Worm (Caenorhabditis elegans): ENCODE results near the gene magu-1.

Gene magu-1

DNA sequence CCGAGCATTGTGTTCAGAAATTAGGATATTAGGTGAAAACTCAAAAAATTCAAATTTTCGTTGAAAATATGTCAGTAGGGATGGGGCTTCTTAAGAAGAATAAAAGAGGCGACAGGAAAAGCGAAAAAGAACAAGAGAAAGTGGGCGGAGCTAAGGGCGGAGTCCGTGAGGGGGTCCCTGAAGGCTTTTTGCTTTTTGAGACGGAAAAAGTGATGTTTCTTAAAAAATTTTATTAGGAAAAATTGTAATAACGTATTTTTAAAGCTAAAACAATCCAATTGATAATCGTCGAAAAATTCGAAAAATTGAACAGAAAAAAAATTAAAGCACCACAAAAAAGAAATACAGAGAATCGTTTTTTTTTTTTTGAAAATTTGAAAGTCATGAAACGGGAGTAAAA lies 7.8 kb downstream of the magu-1 start, which contains the start of gene Y55B1BR.6:
Gene Y55B1BR.6 (minus strand): TSS at position 101 of the 400 bp plus-strand sequence.
- TF ChIP-seq nhr-20 (tag; optimal IDR thresholded peaks at IDR 0.05) (no peak), zag-1 (tag; optimal IDR thresholded peaks at IDR 0.05) (no peak), nhr-28 (tag; optimal IDR thresholded peaks at IDR 0.05) (no peak), dpl-1 (GFP tag; optimal IDR thresholded peaks at IDR 0.05) (no peak)

DNA sequence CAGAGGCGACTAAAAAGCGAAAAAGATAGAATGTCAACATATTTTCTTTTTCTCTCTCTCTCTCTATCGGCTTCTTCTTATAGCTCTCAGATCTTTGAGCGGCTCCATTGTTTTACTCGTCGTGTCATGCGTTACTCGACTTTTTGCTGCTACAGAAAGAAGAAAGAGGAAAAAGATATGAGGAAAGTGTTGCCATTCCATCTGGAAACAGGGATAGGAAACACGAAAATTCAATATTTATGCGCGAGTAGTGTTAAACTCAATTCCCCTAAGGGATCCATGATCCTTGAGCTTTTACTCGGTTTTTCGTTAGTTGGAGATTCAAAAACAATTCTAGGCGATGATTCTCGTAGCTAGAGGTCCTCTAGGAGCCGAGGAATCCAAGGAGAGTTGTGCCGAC lies 15.7 kb downstream of the magu-1 start:
- TF ChIP-seq irx-1 (tag; optimal IDR thresholded peaks at IDR 0.05): no peak
- no peak for TF ChIP-seq rnt-1 (tag; optimal IDR thresholded peaks at IDR 0.05)
- peak; percentile 56 for TF ChIP-seq lin-14 (GFP tag; optimal IDR thresholded peaks at IDR 0.05)
- TF ChIP-seq fkh-10 (GFP tag; optimal IDR thresholded peaks at IDR 0.05): peak; percentile 82

DNA sequence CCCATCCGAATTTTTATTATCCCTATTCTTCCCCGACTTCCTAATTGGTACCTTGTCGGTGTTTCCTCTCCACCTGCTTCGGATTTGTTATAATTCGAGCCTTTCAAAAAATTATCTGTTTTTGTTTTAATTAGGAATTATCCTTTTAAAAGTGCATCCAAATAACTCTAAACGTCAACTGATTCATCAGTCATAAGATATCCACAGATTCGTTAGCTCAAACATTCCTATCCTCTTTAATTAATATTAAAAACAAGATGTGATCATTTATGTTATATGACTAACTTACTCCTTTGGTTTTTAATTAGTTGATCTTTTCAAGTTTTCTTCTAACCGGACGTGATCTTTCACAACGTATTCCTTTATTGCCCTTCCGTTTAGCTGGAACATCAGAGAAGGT lies 24.6 kb downstream of the magu-1 start:
- TF ChIP-seq ceh-8 (GFP tag; optimal IDR thresholded peaks at IDR 0.05): peak; percentile 91
- TF ChIP-seq dsc-1 (tag; optimal IDR thresholded peaks at IDR 0.05): no peak
- no peak for TF ChIP-seq nhr-90 (tag; optimal IDR thresholded peaks at IDR 0.05; ENCODE audit: poor library complexity)

DNA sequence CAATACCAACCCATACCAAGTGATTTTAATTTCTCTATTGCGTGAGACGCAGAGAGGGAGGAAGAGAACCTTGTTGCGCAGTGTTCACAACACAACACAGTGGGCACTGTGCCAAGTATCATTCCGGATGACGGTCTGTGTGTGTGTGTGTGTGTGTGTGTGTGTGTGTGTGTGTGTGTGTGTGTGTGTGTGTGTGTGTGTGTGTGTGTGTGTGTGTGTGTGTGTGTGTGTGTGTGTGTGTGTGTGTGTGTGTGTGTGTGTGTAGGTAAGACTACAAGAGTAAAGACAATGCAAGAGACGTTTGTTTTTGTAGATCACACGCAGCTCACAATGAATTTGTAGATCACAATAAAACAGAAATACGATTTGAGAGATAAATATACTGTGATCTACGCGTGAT lies 26.0 kb downstream of the magu-1 start:
- TF ChIP-seq alr-1 (tag; optimal IDR thresholded peaks at IDR 0.05; ENCODE audit: borderline replicate concordance): peak; percentile 83

DNA sequence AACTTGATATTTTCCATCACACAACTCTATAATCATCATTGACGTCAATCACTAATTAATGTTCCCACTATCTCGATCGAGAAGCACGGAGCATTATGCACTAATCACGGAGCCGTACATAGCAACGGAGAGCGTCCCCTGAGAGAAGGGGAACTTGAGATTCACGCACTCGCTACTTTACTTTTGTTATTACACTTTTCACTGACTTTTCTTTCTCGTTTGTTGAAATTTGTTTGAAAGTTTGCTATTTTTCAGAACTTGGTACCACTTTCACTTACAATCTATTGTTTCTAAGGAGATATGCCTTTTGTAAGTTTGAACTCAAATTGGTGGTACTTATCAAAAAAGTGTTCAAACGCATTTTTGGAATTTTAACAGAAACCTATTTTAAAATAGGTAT lies 27.4 kb downstream of the magu-1 start, which contains the start of gene Y55B1BR.8:
Gene Y55B1BR.8 (plus strand): TSS at position 301 of the 400 bp plus-strand sequence.
- TF ChIP-seq ceh-8 (GFP tag; optimal IDR thresholded peaks at IDR 0.05): peak; percentile 52
- TF ChIP-seq nhr-84 (tag; optimal IDR thresholded peaks at IDR 0.05): no peak
- TF ChIP-seq fkh-8 (tag; optimal IDR thresholded peaks at IDR 0.05): peak; percentile 25

DNA sequence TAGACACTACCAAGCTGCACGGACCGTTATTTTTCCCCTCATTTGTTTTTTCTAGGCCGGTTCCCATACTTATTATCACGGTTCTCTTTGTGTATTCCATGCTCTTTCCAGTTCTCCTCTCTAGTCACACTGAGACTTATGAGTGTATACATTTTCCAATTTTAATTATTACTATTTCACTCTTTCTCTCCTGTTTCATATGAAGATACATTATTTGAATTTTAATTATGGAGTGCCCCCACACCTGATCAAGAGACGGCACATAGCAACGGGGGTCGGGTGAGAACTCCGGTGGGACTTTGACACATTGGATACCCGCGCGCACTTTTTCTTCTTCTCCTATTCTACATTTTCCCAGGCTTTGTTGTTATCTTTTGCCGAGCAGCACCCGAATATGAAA lies 31.6 kb downstream of the magu-1 start, which contains the start of gene affl-1:
Gene affl-1 (plus strand): TSS at position 301 of the 400 bp plus-strand sequence.
- TF ChIP-seq nhr-28 (tag; optimal IDR thresholded peaks at IDR 0.05): no peak
- TF ChIP-seq unc-62 (GFP tag; optimal IDR thresholded peaks at IDR 0.05): no peak
- TF ChIP-seq blmp-1 (tag; optimal IDR thresholded peaks at IDR 0.05): no peak
- no peak for TF ChIP-seq egl-13 (tag; optimal IDR thresholded peaks at IDR 0.05)
- no peak for TF ChIP-seq efl-1 (optimal IDR thresholded peaks at IDR 0.05)
- peak in 1 of 2 experiments; percentile 60 for TF ChIP-seq efl-1 (GFP tag; optimal IDR thresholded peaks at IDR 0.05 in 1 of 2)

DNA sequence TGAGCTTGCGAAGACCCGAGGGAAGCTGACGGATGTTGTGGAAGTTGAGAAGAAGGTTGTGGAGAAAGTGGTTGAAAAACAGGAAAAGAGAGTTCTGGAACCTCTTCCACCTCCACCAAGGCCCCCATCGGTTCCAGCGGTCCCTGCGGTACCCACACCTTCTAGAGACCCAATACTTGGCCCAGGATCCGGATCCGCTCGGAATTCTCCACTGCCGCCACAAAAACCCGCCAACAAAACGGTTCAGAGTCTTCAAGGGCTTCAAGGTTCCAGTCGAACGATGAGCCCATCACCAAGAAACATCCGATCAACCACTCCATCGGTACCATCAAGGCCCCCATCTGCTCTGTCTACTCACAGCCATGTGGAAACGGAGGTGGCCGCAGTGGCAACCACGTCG lies 34.5 kb downstream of the magu-1 start:
- no peak for TF ChIP-seq nhr-20 (tag; optimal IDR thresholded peaks at IDR 0.05)

DNA sequence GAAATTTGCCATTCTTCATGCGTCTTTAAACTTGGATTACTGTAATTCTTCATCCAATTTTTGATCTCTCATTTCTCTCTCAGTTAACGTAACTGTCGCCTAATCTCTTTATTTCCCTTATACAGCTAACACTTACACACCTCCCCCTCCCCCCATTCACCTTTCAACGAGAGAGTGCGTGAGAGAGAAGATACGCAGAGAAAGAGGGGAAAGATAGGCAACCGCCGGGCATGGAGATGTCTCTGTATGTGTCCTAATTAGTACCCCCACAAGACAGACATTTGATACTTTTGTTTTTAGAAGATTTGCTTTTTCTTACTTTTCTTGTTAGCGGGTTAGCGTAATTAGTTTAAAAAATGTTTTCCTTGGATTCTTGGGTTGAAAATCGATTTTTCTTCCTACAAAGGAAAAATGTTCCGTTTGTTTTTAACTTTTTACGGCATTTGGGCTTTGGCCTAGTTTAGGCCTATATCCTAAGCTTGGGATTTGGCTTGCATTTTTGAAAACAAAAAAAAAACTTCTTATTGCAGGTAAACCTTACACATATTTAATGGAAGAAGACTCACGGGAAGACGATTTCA lies 37.1 kb downstream of the magu-1 start, which contains the start of gene affl-2:
Gene affl-2 (plus strand): TSS at position 531 of the 581 bp plus-strand sequence.
- TF ChIP-seq nhr-77 (tag; optimal IDR thresholded peaks at IDR 0.05): no peak
- peak in 2 of 6 experiments; percentile 2 to 74 for TF ChIP-seq elt-3 (tag; optimal IDR thresholded peaks at IDR 0.05)
- no peak for TF ChIP-seq pqm-1 (tag; optimal IDR thresholded peaks at IDR 0.05)
- 0 out of 2 replicates have a peak, but pooled peaks have one; percentile 1 for TF ChIP-seq isw-1 (GFP tag; IDR thresholded peaks at IDR 0.05)
- TF ChIP-seq blmp-1 (tag; optimal IDR thresholded peaks at IDR 0.05): peak; percentile 90
- TF ChIP-seq nhr-20 (tag; optimal IDR thresholded peaks at IDR 0.05): peak; percentile 14
- TF ChIP-seq rnt-1 (tag; optimal IDR thresholded peaks at IDR 0.05): peak; percentile 9
- TF ChIP-seq unc-30 (tag; optimal IDR thresholded peaks at IDR 0.05): no peak
- TF ChIP-seq mep-1 (tag; optimal IDR thresholded peaks at IDR 0.05): peak; percentile 70
- TF ChIP-seq lin-39 (tag; optimal IDR thresholded peaks at IDR 0.05): no peak
- TF ChIP-seq lin-35 (GFP tag; optimal IDR thresholded peaks at IDR 0.05): peak in 1 of 2 experiments; percentile 20
- no peak for TF ChIP-seq lir-3 (tag; optimal IDR thresholded peaks at IDR 0.05; ENCODE audit: poor library complexity)
- TF ChIP-seq snu-23 (GFP tag; optimal IDR thresholded peaks at IDR 0.05): peak; percentile 45
- TF ChIP-seq lin-14 (GFP tag; optimal IDR thresholded peaks at IDR 0.05): peak; percentile 74

All from whole organism, L1 larva.